Worm (Caenorhabditis elegans) whole organism, L4 larva: ENCODE results near the gene ins-11.

Source experiments
- dmd-6 ChIP-seq: fragments of 200-800 bp; sonication (Bioruptor generic); IDR thresholded peaks from 2 replicates; pipeline ENCODE4 v1.3.6; 2022; ENCODE audit warnings: missing genetic modification reagents, missing genetic modification characterization, missing compliant biosample characterization
- duxl-1 ChIP-seq: sonication (generic microtip); optimal IDR thresholded peaks from 2 replicates; lab custom pipeline; 2016; ENCODE audit warnings: mild to moderate bottlenecking, missing genetic modification characterization, moderate library complexity, missing compliant biosample characterization; ENCODE audit not compliant: poor library complexity
- lin-39 ChIP-seq: fragments of 150-350 bp; optimal IDR thresholded peaks from 2 replicates; lab custom pipeline; 2014; ENCODE audit warnings: missing biosample characterization, missing genetic modification reagents, missing genetic modification characterization
- mdl-1 ChIP-seq, 2 experiments: fragments of 150-350 bp in 1 of 2; sonication (generic microtip) in 1 of 2; optimal IDR thresholded peaks; 2 replicates each; lab custom pipeline; 2014 to 2017; ENCODE audit warnings: missing biosample characterization in 2 of 2, missing genetic modification characterization in 2 of 2
- nhr-76 ChIP-seq: fragments of 150-350 bp; optimal IDR thresholded peaks from 2 replicates; lab custom pipeline; 2014; ENCODE audit warnings: missing biosample characterization, missing genetic modification characterization
- snpc-4 ChIP-seq: fragments of 150-350 bp; optimal IDR thresholded peaks from 2 replicates; lab custom pipeline; 2014; ENCODE audit warnings: missing biosample characterization, missing genetic modification characterization
- unc-130 ChIP-seq: sonication (generic microtip); optimal IDR thresholded peaks from 2 replicates; lab custom pipeline; 2016; ENCODE audit warnings: missing genetic modification reagents, missing genetic modification characterization, missing compliant biosample characterization
- unc-62 ChIP-seq, 3 experiments: fragments of 150-350 bp in 1 of 3; sonication (generic microtip); optimal IDR thresholded peaks in 2 of 3; peaks in 1 of 3; 1 replicate in 1 of 3; 2 replicates in 2 of 3; lab custom pipeline; 2014 to 2017; ENCODE audit warnings: missing biosample characterization in 3 of 3, missing genetic modification characterization in 3 of 3, missing genetic modification reagents in 3 of 3, missing genotype in 1 of 3
- zip-2 ChIP-seq: fragments of 150-350 bp; optimal IDR thresholded peaks from 2 replicates; lab custom pipeline; 2014; ENCODE audit warnings: missing biosample characterization, missing genetic modification characterization

- TF ChIP-seq zip-2 (tag; lab: Kevin White, UChicago): no peak
- no peak for TF ChIP-seq duxl-1 (tag; lab: Kevin White, UChicago)
- no peak for TF ChIP-seq lin-39
- no peak for TF ChIP-seq unc-130 (GFP tag; lab: Kevin White, UChicago)
- TF ChIP-seq snpc-4 (tag; lab: Kevin White, UChicago): no peak
- TF ChIP-seq mdl-1 (tag; optimal IDR thresholded peaks at IDR 0.05; lab: Kevin White, UChicago): peak in 1 of 2 experiments; percentile 23
- TF ChIP-seq dmd-6: peak; percentile 53
- no peak for TF ChIP-seq unc-62 (GFP tag; optimal IDR thresholded peaks at IDR 0.05 in 1 of 2; lab: Kevin White, UChicago)
- TF ChIP-seq unc-62 (tag; optimal IDR thresholded peaks at IDR 0.05; lab: Kevin White, UChicago): no peak
- TF ChIP-seq nhr-76: no peak
These were observed 3.0 kb upstream of the ins-11 start for ce11 chrII:5553531-5553930.
